Worm (Caenorhabditis elegans) whole organism, early embryonic: ENCODE data around the gene hlh-30.

Experiments
- B0310.2 ChIP-seq: sonication (generic microtip); optimal IDR thresholded peaks from 2 replicates; lab custom pipeline; 2016; ENCODE audit warnings: mild to moderate bottlenecking, missing genetic modification characterization, missing compliant biosample characterization
- F13C5.2 ChIP-seq: sonication (generic microtip); optimal IDR thresholded peaks from 2 replicates; lab custom pipeline; 2017; ENCODE audit warnings: mild to moderate bottlenecking, missing genetic modification characterization, inconsistent platforms, missing compliant biosample characterization
- aly-1 ChIP-seq: sonication (generic microtip); optimal IDR thresholded peaks from 2 replicates; lab custom pipeline; 2016; ENCODE audit warnings: missing genetic modification characterization, missing compliant biosample characterization
- ama-1 ChIP-seq: fragments of 150-350 bp; optimal IDR thresholded peaks from 2 replicates; lab custom pipeline; 2014
- ceh-13 ChIP-seq: fragments of 200-800 bp; sonication (Bioruptor generic); optimal IDR thresholded peaks from 2 replicates; lab custom pipeline; 2018; ENCODE audit warnings: mild to moderate bottlenecking, missing genetic modification characterization, missing compliant biosample characterization
- ceh-36 ChIP-seq: sonication (generic microtip); optimal IDR thresholded peaks from 2 replicates; lab custom pipeline; 2016; ENCODE audit warnings: missing genetic modification characterization, inconsistent platforms, missing compliant biosample characterization
- ets-7 ChIP-seq: sonication (generic microtip); optimal IDR thresholded peaks from 2 replicates; lab custom pipeline; 2016; ENCODE audit warnings: missing genotype, missing genetic modification characterization, missing compliant biosample characterization
- flt-1 ChIP-seq: fragments of 200-800 bp; sonication (Bioruptor generic); IDR thresholded peaks from 2 replicates; pipeline ENCODE4 v1.3.6; 2022; ENCODE audit warnings: missing genetic modification characterization, missing compliant biosample characterization
- hmbx-1 ChIP-seq: sonication (generic microtip); optimal IDR thresholded peaks from 2 replicates; lab custom pipeline; 2016; ENCODE audit warnings: mild to moderate bottlenecking, missing genetic modification characterization, missing compliant biosample characterization
- hmg-4 ChIP-seq: fragments of 200-800 bp; sonication (Bioruptor generic); optimal IDR thresholded peaks from 2 replicates; lab custom pipeline; 2018; ENCODE audit warnings: mild to moderate bottlenecking, missing genetic modification characterization, missing compliant biosample characterization
- hnd-1 ChIP-seq: sonication (generic microtip); optimal IDR thresholded peaks from 2 replicates; lab custom pipeline; 2016; ENCODE audit warnings: missing genetic modification characterization, missing compliant biosample characterization
- pes-1 ChIP-seq: fragments of 200-800 bp; sonication (Bioruptor generic); IDR thresholded peaks from 2 replicates; pipeline ENCODE4 v1.3.6; 2022; ENCODE audit warnings: missing genetic modification reagents, missing genetic modification characterization, missing compliant biosample characterization
- scrt-1 ChIP-seq: fragments of 200-800 bp; sonication (Bioruptor generic); IDR thresholded peaks from 2 replicates; pipeline ENCODE4 v1.3.6; 2022; ENCODE audit warnings: missing genetic modification characterization, missing compliant biosample characterization
- sea-1 ChIP-seq: fragments of 200-800 bp; sonication (Bioruptor generic); conservative IDR thresholded peaks from 2 replicates; pipeline ENCODE4 v1.3.6; 2022; ENCODE audit warnings: missing genetic modification characterization, missing compliant biosample characterization
- tbx-11 ChIP-seq: fragments of 200-800 bp; sonication (Bioruptor generic); IDR thresholded peaks from 2 replicates; pipeline ENCODE4 v1.3.6; 2022; ENCODE audit warnings: missing genetic modification characterization, missing compliant biosample characterization
- tbx-37 ChIP-seq: fragments of 200-800 bp; sonication (Bioruptor generic); conservative IDR thresholded peaks from 2 replicates; pipeline ENCODE4 v1.3.6; 2022; ENCODE audit warnings: missing genetic modification reagents, missing genetic modification characterization, missing compliant biosample characterization
- tra-4 ChIP-seq: sonication (generic microtip); optimal IDR thresholded peaks from 2 replicates; lab custom pipeline; 2017; ENCODE audit warnings: missing genetic modification characterization, missing compliant biosample characterization

hlh-30 gene

ce11 chrIV:4034883-4035282 is at the start of gene hlh-30:
Gene hlh-30 (minus strand): TSS chrIV:4034951.
- no peak for TF ChIP-seq tra-4 (tag; lab: Kevin White, UChicago)
- TF ChIP-seq sea-1 (GFP tag; lab: Robert Waterston, UW) = no peak
- TF ChIP-seq ets-7 (tag; lab: Kevin White, UChicago) = no peak
- no peak for TF ChIP-seq F13C5.2
- no peak for TF ChIP-seq ceh-13 (GFP tag; lab: Kevin White, UChicago)
- no peak for TF ChIP-seq aly-1 (tag; lab: Kevin White, UChicago)
- TF ChIP-seq tbx-37 = no peak
- no peak for TF ChIP-seq ceh-36 (tag; lab: Kevin White, UChicago)
- no peak for TF ChIP-seq tbx-11
- no peak for TF ChIP-seq hnd-1
- no peak for TF ChIP-seq scrt-1 (GFP tag; lab: Robert Waterston, UW)
- no peak for TF ChIP-seq ama-1
- no peak for TF ChIP-seq hmg-4 (GFP tag; lab: Kevin White, UChicago)
- no peak for TF ChIP-seq B0310.2
- TF ChIP-seq hmbx-1 (tag; lab: Kevin White, UChicago) = no peak
- TF ChIP-seq flt-1 = no peak
- no peak for TF ChIP-seq pes-1

ce11 chrIV:4084109-4084508 is 49.4 kb upstream of the hlh-30 start, which contains the start of gene C35B1.5:
Gene C35B1.5 (minus strand): TSS chrIV:4084209.
- no peak for TF ChIP-seq ama-1
- TF ChIP-seq flt-1 = no peak
- TF ChIP-seq scrt-1 (GFP tag; lab: Robert Waterston, UW) = no peak
- TF ChIP-seq tbx-11 = no peak
- no peak for TF ChIP-seq ceh-13 (GFP tag; lab: Kevin White, UChicago)
- no peak for TF ChIP-seq aly-1 (tag; lab: Kevin White, UChicago)
- TF ChIP-seq ceh-36 (tag; lab: Kevin White, UChicago) = no peak
- TF ChIP-seq ets-7 (tag; lab: Kevin White, UChicago) = no peak
- TF ChIP-seq hmg-4 (GFP tag; lab: Kevin White, UChicago) = no peak
- TF ChIP-seq pes-1 = no peak
- no peak for TF ChIP-seq B0310.2
- no peak for TF ChIP-seq sea-1 (GFP tag; lab: Robert Waterston, UW)

DNA sequence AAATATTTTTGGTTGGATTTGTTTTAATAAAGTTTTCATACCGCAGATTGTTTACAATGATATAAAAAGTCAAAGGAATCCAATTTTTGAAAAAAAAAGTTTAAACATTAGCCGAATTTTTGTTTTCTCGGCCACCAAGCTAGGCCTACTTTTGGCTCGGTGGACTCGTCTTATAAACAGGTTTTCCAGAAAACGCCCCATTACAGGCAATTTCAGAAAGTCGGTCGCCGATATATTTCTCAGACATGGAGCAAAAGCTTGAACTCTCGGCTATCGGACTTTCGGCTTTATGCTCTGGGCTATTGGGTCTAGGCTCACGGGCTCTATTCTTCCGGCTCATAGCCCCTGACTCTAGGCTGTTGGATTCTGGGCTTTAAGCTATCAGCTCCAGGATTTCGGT is 48.3 kb upstream of the hlh-30 start:
- TF ChIP-seq tra-4 (tag; lab: Kevin White, UChicago) (no peak), pes-1 (no peak), hmg-4 (GFP tag; lab: Kevin White, UChicago) (no peak), hmbx-1 (tag; lab: Kevin White, UChicago) (no peak), tbx-37 (no peak), B0310.2 (no peak), tbx-11 (no peak)

ce11 chrIV:4082599-4082998 is 47.8 kb upstream of the hlh-30 start:
- TF ChIP-seq pes-1 (no peak), ets-7 (tag; lab: Kevin White, UChicago) (no peak), hmg-4 (GFP tag; lab: Kevin White, UChicago) (no peak), ceh-36 (tag; lab: Kevin White, UChicago) (no peak), flt-1 (no peak), aly-1 (tag; lab: Kevin White, UChicago) (no peak)

ce11 chrIV:4080846-4081245 is 46.1 kb upstream of the hlh-30 start, which contains the start of the genes C35B1.9 and C35B1.3:
Gene C35B1.9 (minus strand): TSS chrIV:4080946.
Gene C35B1.3 (plus strand): TSS chrIV:4081151.
- TF ChIP-seq tbx-37 (no peak), flt-1 (no peak), ceh-13 (GFP tag; lab: Kevin White, UChicago) (no peak), ceh-36 (tag; lab: Kevin White, UChicago) (no peak), tra-4 (tag; lab: Kevin White, UChicago) (no peak), hmg-4 (GFP tag; lab: Kevin White, UChicago) (no peak), ets-7 (tag; lab: Kevin White, UChicago) (no peak), scrt-1 (GFP tag; lab: Robert Waterston, UW) (no peak), B0310.2 (no peak), pes-1 (no peak), F13C5.2 (no peak), ama-1 (no peak), tbx-11 (no peak), aly-1 (tag; lab: Kevin White, UChicago) (no peak), hmbx-1 (tag; lab: Kevin White, UChicago) (no peak), sea-1 (GFP tag; lab: Robert Waterston, UW) (no peak), hnd-1 (no peak)

DNA sequence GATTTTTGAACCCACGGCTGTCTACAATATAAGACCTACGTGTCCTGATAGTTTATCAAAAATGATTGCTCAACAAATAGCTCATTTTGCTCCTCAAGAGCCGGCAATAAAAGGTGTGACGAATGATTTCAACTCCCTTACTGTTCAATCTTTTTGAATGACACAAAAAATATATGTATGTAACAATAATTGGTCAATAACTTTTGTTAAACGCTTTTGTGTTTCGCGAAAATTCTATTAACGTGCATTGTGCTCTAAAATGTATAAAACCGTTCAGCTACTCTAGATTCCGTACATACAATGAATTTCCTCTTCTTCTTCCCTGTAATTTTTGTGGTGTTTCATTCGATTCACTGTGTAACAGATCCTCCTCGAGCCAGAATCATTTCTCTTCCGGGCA is 44.8 kb upstream of the hlh-30 start, which contains the start of gene C35B1.4:
Gene C35B1.4, plus strand, starts transcription at position 301 of the 400 bp plus-strand sequence.
- TF ChIP-seq hnd-1 (no peak), ceh-13 (GFP tag; lab: Kevin White, UChicago) (no peak), tbx-37 (no peak), pes-1 (no peak), B0310.2 (no peak), tra-4 (tag; lab: Kevin White, UChicago) (no peak), aly-1 (tag; lab: Kevin White, UChicago) (no peak), flt-1 (no peak), hmbx-1 (tag; lab: Kevin White, UChicago) (no peak), scrt-1 (GFP tag; lab: Robert Waterston, UW) (no peak)

ce11 chrIV:4078901-4079300 is 44.1 kb upstream of the hlh-30 start, which contains the start of gene C35B1.8:
Gene C35B1.8 (minus strand): TSS chrIV:4079001.
- TF ChIP-seq pes-1 (no peak), ceh-36 (tag; lab: Kevin White, UChicago) (no peak), scrt-1 (GFP tag; lab: Robert Waterston, UW) (no peak), sea-1 (GFP tag; lab: Robert Waterston, UW) (no peak), aly-1 (tag; lab: Kevin White, UChicago) (no peak), B0310.2 (no peak), hnd-1 (no peak), F13C5.2 (no peak), hmbx-1 (tag; lab: Kevin White, UChicago) (no peak)

- TF ChIP-seq aly-1 (tag; lab: Kevin White, UChicago) (no peak), pes-1 (no peak), scrt-1 (GFP tag; lab: Robert Waterston, UW) (no peak), hmg-4 (GFP tag; lab: Kevin White, UChicago) (no peak), ceh-13 (GFP tag; lab: Kevin White, UChicago) (no peak), flt-1 (no peak), ceh-36 (tag; lab: Kevin White, UChicago) (no peak), ama-1 (no peak), tbx-11 (no peak), ets-7 (tag; lab: Kevin White, UChicago) (no peak), tra-4 (tag; lab: Kevin White, UChicago) (no peak)
These were observed 42.0 kb upstream of the hlh-30 start for ce11 chrIV:4076690-4077295.
